Worm (Caenorhabditis elegans) whole organism, late embryonic: ENCODE measurements around the gene K11H12.10.

Experiments
- ceh-19 ChIP-seq: fragments of 200-800 bp; sonication (Bioruptor generic); optimal IDR thresholded peaks from 2 replicates; lab custom pipeline; 2018; ENCODE audit warnings: mild to moderate bottlenecking, missing genetic modification characterization, missing compliant biosample characterization
- ceh-30 ChIP-seq: fragments of 150-350 bp; optimal IDR thresholded peaks from 2 replicates; lab custom pipeline; 2014; ENCODE audit warnings: missing biosample characterization, missing genetic modification characterization
- che-1 ChIP-seq: sonication (generic microtip); optimal IDR thresholded peaks from 2 replicates; lab custom pipeline; 2016; ENCODE audit warnings: mild to moderate bottlenecking, missing genetic modification characterization, missing compliant biosample characterization
- elt-2 ChIP-seq: sonication (generic microtip); optimal IDR thresholded peaks from 2 replicates; lab custom pipeline; 2016; ENCODE audit warnings: missing genetic modification reagents, missing genetic modification characterization, missing compliant biosample characterization
- fkh-6 ChIP-seq: sonication (generic microtip); optimal IDR thresholded peaks from 2 replicates; lab custom pipeline; 2016; ENCODE audit warnings: missing genetic modification characterization, missing compliant biosample characterization
- nfya-1 ChIP-seq: sonication (generic microtip); optimal IDR thresholded peaks from 2 replicates; lab custom pipeline; 2017; ENCODE audit warnings: missing genetic modification characterization, mild to moderate bottlenecking, missing compliant biosample characterization, antibody characterized with exemption, moderate library complexity
- nhr-11 ChIP-seq: fragments of 150-350 bp; optimal IDR thresholded peaks from 2 replicates; lab custom pipeline; 2014; ENCODE audit warnings: missing biosample characterization, missing genetic modification characterization
- pha-4 ChIP-seq: fragments of 150-350 bp; optimal IDR thresholded peaks from 2 replicates; lab custom pipeline; 2018; ENCODE audit warnings: missing biosample characterization, missing genetic modification reagents, missing genetic modification characterization
- sox-2 ChIP-seq: fragments of 200-800 bp; sonication (Bioruptor generic); IDR thresholded peaks from 2 replicates; pipeline ENCODE4 v1.3.6; 2022; ENCODE audit warnings: missing genetic modification reagents, missing genetic modification characterization, missing compliant biosample characterization
- syd-9 ChIP-seq: sonication (generic microtip); optimal IDR thresholded peaks from 2 replicates; lab custom pipeline; 2016; ENCODE audit warnings: mild to moderate bottlenecking, missing genetic modification characterization, moderate library complexity, missing compliant biosample characterization
- tbx-2 ChIP-seq: sonication (generic microtip); optimal IDR thresholded peaks from 2 replicates; lab custom pipeline; 2016; ENCODE audit warnings: missing genetic modification characterization, missing compliant biosample characterization
- zip-5 ChIP-seq: sonication (generic microtip); optimal IDR thresholded peaks from 2 replicates; lab custom pipeline; 2016; ENCODE audit warnings: missing genetic modification characterization, missing compliant biosample characterization

DNA sequence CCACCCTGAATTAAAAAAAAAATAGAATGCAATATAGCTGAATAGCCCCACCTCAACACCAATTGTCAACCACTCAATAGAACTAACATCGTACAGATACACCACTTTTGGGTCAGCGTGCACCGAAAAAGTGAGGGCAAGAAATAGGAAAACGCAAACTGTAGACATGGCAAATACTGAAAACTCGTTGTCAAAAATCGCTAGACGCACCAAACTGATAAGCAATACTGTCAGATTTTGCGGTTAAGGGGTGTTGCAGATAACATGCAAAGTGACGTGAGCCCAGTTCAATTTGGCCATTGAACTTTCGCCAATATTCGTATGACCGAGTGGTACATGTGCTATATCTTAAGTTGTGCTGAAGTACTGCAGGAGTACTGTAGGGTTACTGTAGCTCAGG is 2.6 kb upstream of the K11H12.10 start, which contains the start of gene K11H12.3:
- TF ChIP-seq nfya-1 (tag; lab: Kevin White, UChicago) (no peak), elt-2 (tag; lab: Kevin White, UChicago) (no peak), fkh-6 (no peak), zip-5 (tag; lab: Kevin White, UChicago) (no peak), pha-4 (tag; lab: Kevin White, UChicago) (no peak), ceh-30 (tag; lab: Kevin White, UChicago) (no peak), nhr-11 (tag; lab: Kevin White, UChicago) (no peak), sox-2 (no peak), tbx-2 (tag; lab: Kevin White, UChicago) (no peak), syd-9 (tag; lab: Kevin White, UChicago) (no peak), ceh-19 (GFP tag; lab: Kevin White, UChicago) (no peak), che-1 (tag; lab: Kevin White, UChicago) (no peak)
